Worm (Caenorhabditis elegans) whole organism, early embryonic: ENCODE measurements around the gene anoh-1.

Source experiments
- B0310.2 ChIP-seq: sonication (generic microtip); optimal IDR thresholded peaks from 2 replicates; lab custom pipeline; 2016; ENCODE audit warnings: mild to moderate bottlenecking, missing genetic modification characterization, missing compliant biosample characterization
- F13C5.2 ChIP-seq: sonication (generic microtip); optimal IDR thresholded peaks from 2 replicates; lab custom pipeline; 2017; ENCODE audit warnings: mild to moderate bottlenecking, missing genetic modification characterization, inconsistent platforms, missing compliant biosample characterization
- aly-1 ChIP-seq: sonication (generic microtip); optimal IDR thresholded peaks from 2 replicates; lab custom pipeline; 2016; ENCODE audit warnings: missing genetic modification characterization, missing compliant biosample characterization
- ama-1 ChIP-seq: fragments of 150-350 bp; optimal IDR thresholded peaks from 2 replicates; lab custom pipeline; 2014
- ceh-13 ChIP-seq: fragments of 200-800 bp; sonication (Bioruptor generic); optimal IDR thresholded peaks from 2 replicates; lab custom pipeline; 2018; ENCODE audit warnings: mild to moderate bottlenecking, missing genetic modification characterization, missing compliant biosample characterization
- ceh-36 ChIP-seq: sonication (generic microtip); optimal IDR thresholded peaks from 2 replicates; lab custom pipeline; 2016; ENCODE audit warnings: missing genetic modification characterization, inconsistent platforms, missing compliant biosample characterization
- ets-7 ChIP-seq: sonication (generic microtip); optimal IDR thresholded peaks from 2 replicates; lab custom pipeline; 2016; ENCODE audit warnings: missing genotype, missing genetic modification characterization, missing compliant biosample characterization
- flt-1 ChIP-seq: fragments of 200-800 bp; sonication (Bioruptor generic); IDR thresholded peaks from 2 replicates; pipeline ENCODE4 v1.3.6; 2022; ENCODE audit warnings: missing genetic modification characterization, missing compliant biosample characterization
- hmg-4 ChIP-seq: fragments of 200-800 bp; sonication (Bioruptor generic); optimal IDR thresholded peaks from 2 replicates; lab custom pipeline; 2018; ENCODE audit warnings: mild to moderate bottlenecking, missing genetic modification characterization, missing compliant biosample characterization
- hnd-1 ChIP-seq: sonication (generic microtip); optimal IDR thresholded peaks from 2 replicates; lab custom pipeline; 2016; ENCODE audit warnings: missing genetic modification characterization, missing compliant biosample characterization
- scrt-1 ChIP-seq: fragments of 200-800 bp; sonication (Bioruptor generic); IDR thresholded peaks from 2 replicates; pipeline ENCODE4 v1.3.6; 2022; ENCODE audit warnings: missing genetic modification characterization, missing compliant biosample characterization
- sea-1 ChIP-seq: fragments of 200-800 bp; sonication (Bioruptor generic); conservative IDR thresholded peaks from 2 replicates; pipeline ENCODE4 v1.3.6; 2022; ENCODE audit warnings: missing genetic modification characterization, missing compliant biosample characterization
- tbx-37 ChIP-seq: fragments of 200-800 bp; sonication (Bioruptor generic); conservative IDR thresholded peaks from 2 replicates; pipeline ENCODE4 v1.3.6; 2022; ENCODE audit warnings: missing genetic modification reagents, missing genetic modification characterization, missing compliant biosample characterization
- tra-4 ChIP-seq: sonication (generic microtip); optimal IDR thresholded peaks from 2 replicates; lab custom pipeline; 2017; ENCODE audit warnings: missing genetic modification characterization, missing compliant biosample characterization

DNA sequence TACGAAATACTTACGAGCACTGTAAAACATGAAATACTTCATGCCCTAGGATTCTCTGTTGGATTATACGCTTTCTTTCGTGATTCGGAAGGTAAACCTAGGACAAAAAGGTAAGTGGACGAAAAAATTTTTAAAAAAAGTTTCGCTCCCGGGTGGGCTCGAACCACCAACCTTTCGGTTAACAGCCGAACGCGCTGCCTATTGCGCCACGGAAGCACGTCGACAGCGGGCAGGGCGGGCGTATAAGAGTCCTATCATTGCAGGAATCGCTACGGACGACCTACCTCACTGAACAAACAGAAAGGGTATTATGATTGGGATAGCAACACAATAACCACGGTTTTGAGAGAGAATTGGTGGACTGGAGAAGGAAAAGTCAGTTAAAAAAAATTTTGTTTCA is 21.3 kb upstream of the anoh-1 start:
- peak; percentile 85 for TF ChIP-seq scrt-1 (GFP tag; lab: Robert Waterston, UW)
- TF ChIP-seq B0310.2 (tag; lab: Kevin White, UChicago): peak; percentile 5
- TF ChIP-seq sea-1 (GFP tag; lab: Robert Waterston, UW): peak; percentile 58; the same call in 1 of the 2 replicates
- TF ChIP-seq ets-7 (tag; lab: Kevin White, UChicago): no peak
- TF ChIP-seq ama-1 (lab: Kevin White, UChicago): no peak
- TF ChIP-seq flt-1: peak; percentile 80
- peak; percentile 31 for TF ChIP-seq ceh-13 (GFP tag; lab: Kevin White, UChicago)
- no peak for TF ChIP-seq tra-4 (tag; lab: Kevin White, UChicago)
- peak; percentile 65 for TF ChIP-seq hmg-4 (GFP tag; lab: Kevin White, UChicago)
- peak; percentile 16 for TF ChIP-seq hnd-1 (tag; lab: Kevin White, UChicago)
- peak; percentile 74 for TF ChIP-seq F13C5.2
- TF ChIP-seq tbx-37: peak; percentile 62
- no peak for TF ChIP-seq aly-1 (tag; lab: Kevin White, UChicago)
- TF ChIP-seq ceh-36 (tag; lab: Kevin White, UChicago): peak; percentile 44
